Fruit fly (Drosophila melanogaster) whole organism, embryonic: Measurements from ENCODE around the gene RpL6.
A peak's percentile ranks its signal among the peaks of the same experiment; 100 is the strongest.

Experiments used
- Aef1 ChIP-seq: fragments of 200-800 bp; sonication (Bioruptor generic); IDR thresholded peaks from 3 replicates; pipeline ENCODE4 v1.3.6; 2022; ENCODE audit warnings: missing biosample characterization, missing genetic modification characterization
- B-H1 ChIP-seq: fragments of 200-800 bp; sonication (Bioruptor generic); IDR thresholded peaks from 3 replicates; pipeline ENCODE4 v1.3.6; 2022; ENCODE audit warnings: missing biosample characterization, missing genetic modification characterization
- BEAF-32 ChIP-seq: fragments of 200-800 bp; sonication (Bioruptor generic); optimal IDR thresholded peaks from 3 replicates; lab custom pipeline; 2017; ENCODE audit warnings: missing biosample characterization, missing genetic modification characterization, mild to moderate bottlenecking, moderate library complexity, missing genetic modification reagents
- CG10147 ChIP-seq: fragments of 200-800 bp; sonication (Bioruptor generic); optimal IDR thresholded peaks from 2 replicates; lab custom pipeline; 2019; ENCODE audit warnings: missing biosample characterization, mild to moderate bottlenecking, missing genetic modification characterization, moderate library complexity
- CG10543 ChIP-seq: fragments of 200-800 bp; sonication (Bioruptor generic); optimal IDR thresholded peaks from 3 replicates; lab custom pipeline; 2017; ENCODE audit warnings: missing biosample characterization, mild to moderate bottlenecking, missing genetic modification characterization, moderate library complexity
- CG12659 ChIP-seq: fragments of 200-800 bp; sonication (Bioruptor generic); optimal IDR thresholded peaks from 3 replicates; lab custom pipeline; 2017; ENCODE audit warnings: mild to moderate bottlenecking, missing biosample characterization, missing genetic modification reagents, missing genetic modification characterization
- CG14710 ChIP-seq: fragments of 200-800 bp; sonication (Bioruptor generic); optimal IDR thresholded peaks from 3 replicates; lab custom pipeline; 2019; ENCODE audit warnings: missing biosample characterization, mild to moderate bottlenecking, missing genetic modification characterization, moderate library complexity
- CG17829 ChIP-seq: fragments of 200-800 bp; optimal IDR thresholded peaks from 2 replicates; lab custom pipeline; 2019; ENCODE audit warnings: missing biosample characterization, mild to moderate bottlenecking, missing genetic modification characterization, moderate library complexity
- CG18764 ChIP-seq: fragments of 200-800 bp; sonication (Bioruptor generic); optimal IDR thresholded peaks from 3 replicates; lab custom pipeline; 2016; ENCODE audit warnings: missing biosample characterization, missing genetic modification characterization
- CG2875 ChIP-seq: fragments of 200-800 bp; sonication (Bioruptor generic); optimal IDR thresholded peaks from 2 replicates; lab custom pipeline; 2017; ENCODE audit warnings: missing biosample characterization, mild to moderate bottlenecking, missing genetic modification characterization, missing genetic modification reagents
- CG32767 ChIP-seq: fragments of 200-800 bp; sonication (Bioruptor generic); IDR thresholded peaks from 2 replicates; pipeline ENCODE4 v1.3.6; 2022; ENCODE audit warnings: missing biosample characterization, missing genetic modification characterization
- CG4617 ChIP-seq: fragments of 200-800 bp; sonication (Bioruptor generic); optimal IDR thresholded peaks from 3 replicates; lab custom pipeline; 2016; ENCODE audit warnings: missing biosample characterization, missing genetic modification characterization, borderline replicate concordance
- CG4707 ChIP-seq: fragments of 200-800 bp; sonication (Bioruptor generic); optimal IDR thresholded peaks from 2 replicates; lab custom pipeline; 2018; ENCODE audit warnings: missing biosample characterization, mild to moderate bottlenecking, missing genetic modification characterization, moderate library complexity
- CG7745 ChIP-seq: fragments of 200-800 bp; sonication (Bioruptor generic); optimal IDR thresholded peaks from 2 replicates; lab custom pipeline; 2018; ENCODE audit warnings: missing biosample characterization, mild to moderate bottlenecking, missing genetic modification characterization, moderate library complexity
- CG8924 ChIP-seq: fragments of 200-800 bp; optimal IDR thresholded peaks from 3 replicates; lab custom pipeline; 2019; ENCODE audit warnings: missing biosample characterization, mild to moderate bottlenecking, missing genetic modification characterization, moderate library complexity
- CG9797 ChIP-seq: fragments of 200-800 bp; sonication (Bioruptor generic); optimal IDR thresholded peaks from 3 replicates; lab custom pipeline; 2018; ENCODE audit warnings: missing biosample characterization, mild to moderate bottlenecking, missing genetic modification characterization
- CG9932 ChIP-seq: fragments of 200-800 bp; sonication (Bioruptor generic); IDR thresholded peaks from 2 replicates; pipeline ENCODE4 v1.3.6; 2022; ENCODE audit warnings: missing biosample characterization, missing genetic modification characterization
- Dll ChIP-seq: fragments of 200-800 bp; sonication (Bioruptor generic); IDR thresholded peaks from 4 replicates; pipeline ENCODE4 v1.3.6; 2022; ENCODE audit warnings: missing biosample characterization, missing genetic modification characterization; ENCODE audit not compliant: partially characterized antibody
- Dp ChIP-seq: fragments of 200-800 bp; sonication (Bioruptor generic); optimal IDR thresholded peaks from 2 replicates; lab custom pipeline; 2018; ENCODE audit warnings: missing biosample characterization, mild to moderate bottlenecking, missing genetic modification characterization, moderate library complexity
- E2f2 ChIP-seq: fragments of 200-800 bp; sonication (Bioruptor generic); IDR thresholded peaks from 2 replicates; pipeline ENCODE4 v1.3.6; 2022; ENCODE audit warnings: missing biosample characterization, missing genetic modification characterization
- Ets97D ChIP-seq: fragments of 200-800 bp; sonication (Bioruptor generic); optimal IDR thresholded peaks from 3 replicates; lab custom pipeline; 2016; ENCODE audit warnings: missing biosample characterization, missing genetic modification characterization
- Gug ChIP-seq: fragments of 200-800 bp; sonication (Bioruptor generic); IDR thresholded peaks from 4 replicates; pipeline ENCODE4 v1.3.6; 2022; ENCODE audit warnings: missing biosample characterization, missing genetic modification characterization
- HLH3B ChIP-seq: fragments of 200-800 bp; sonication (Bioruptor generic); IDR thresholded peaks from 2 replicates; pipeline ENCODE4 v1.3.6; 2022; ENCODE audit warnings: missing biosample characterization, missing genetic modification characterization
- HLH4C ChIP-seq: fragments of 200-800 bp; sonication (Bioruptor generic); IDR thresholded peaks from 3 replicates; pipeline ENCODE4 v1.3.6; 2022; ENCODE audit warnings: missing biosample characterization, missing genetic modification characterization; ENCODE audit not compliant: partially characterized antibody
- HLH54F ChIP-seq: fragments of 200-800 bp; sonication (Bioruptor generic); optimal IDR thresholded peaks from 3 replicates; lab custom pipeline; 2016; ENCODE audit warnings: missing biosample characterization, missing genetic modification characterization
- MBD-R2 ChIP-seq: fragments of 200-800 bp; sonication (Bioruptor generic); IDR thresholded peaks from 2 replicates; pipeline ENCODE4 v1.3.6; 2022; ENCODE audit warnings: missing biosample characterization, missing genetic modification characterization
- Sin3A ChIP-seq: fragments of >200 bp; optimal IDR thresholded peaks from 2 replicates; lab custom pipeline; 2018
- Six4 ChIP-seq: fragments of 200-800 bp; sonication (Bioruptor generic); optimal IDR thresholded peaks from 2 replicates; lab custom pipeline; 2016; ENCODE audit warnings: missing biosample characterization, missing genetic modification characterization
- Sox100B ChIP-seq: fragments of 200-800 bp; sonication (Bioruptor generic); optimal IDR thresholded peaks from 3 replicates; lab custom pipeline; 2018; ENCODE audit warnings: missing biosample characterization, mild to moderate bottlenecking, missing genetic modification characterization
- Spps ChIP-seq: fragments of 200-800 bp; sonication (Bioruptor generic); optimal IDR thresholded peaks from 2 replicates; lab custom pipeline; 2018; ENCODE audit warnings: missing biosample characterization, mild to moderate bottlenecking, missing genetic modification characterization
- Tbp ChIP-seq: fragments of >200 bp; optimal IDR thresholded peaks from 2 replicates; lab custom pipeline; 2018; ENCODE audit warnings: missing biosample characterization, missing genetic modification characterization
- YL-1 ChIP-seq: fragments of 200-800 bp; sonication (Bioruptor generic); optimal IDR thresholded peaks from 3 replicates; lab custom pipeline; 2017; ENCODE audit warnings: missing biosample characterization, mild to moderate bottlenecking, missing genetic modification characterization
- al ChIP-seq: fragments of 200-800 bp; sonication (Bioruptor generic); IDR thresholded peaks from 2 replicates; pipeline ENCODE4 v1.3.6; 2022; ENCODE audit warnings: missing biosample characterization, missing genetic modification characterization
- bcd ChIP-seq: fragments of 200-800 bp; sonication (Bioruptor generic); optimal IDR thresholded peaks from 2 replicates; lab custom pipeline; 2017; ENCODE audit warnings: missing biosample characterization, mild to moderate bottlenecking, missing genetic modification characterization
- cg ChIP-seq: fragments of 200-800 bp; sonication (Bioruptor generic); optimal IDR thresholded peaks from 3 replicates; lab custom pipeline; 2019; ENCODE audit warnings: missing biosample characterization, mild to moderate bottlenecking, missing genetic modification characterization, moderate library complexity
- crp ChIP-seq, 2 experiments: fragments of 200-800 bp; sonication (Bioruptor generic); optimal IDR thresholded peaks; 2 replicates in 1 of 2; 3 replicates in 1 of 2; lab custom pipeline; 2017; ENCODE audit warnings: missing biosample characterization in 2 of 2, missing genetic modification characterization in 2 of 2, mild to moderate bottlenecking in 1 of 2, moderate library complexity in 1 of 2
- disco-r ChIP-seq: fragments of 200-800 bp; sonication (Bioruptor generic); optimal IDR thresholded peaks from 2 replicates; lab custom pipeline; 2016; ENCODE audit warnings: missing biosample characterization, missing genetic modification characterization
- fd96Cb ChIP-seq: fragments of 200-800 bp; sonication (Bioruptor generic); optimal IDR thresholded peaks from 2 replicates; lab custom pipeline; 2018; ENCODE audit warnings: missing biosample characterization, mild to moderate bottlenecking, missing genetic modification characterization, moderate library complexity
- gfzf ChIP-seq: fragments of 200-800 bp; sonication (Bioruptor generic); optimal IDR thresholded peaks from 2 replicates; lab custom pipeline; 2016; ENCODE audit warnings: missing biosample characterization, mild to moderate bottlenecking, missing genetic modification characterization, moderate library complexity
- hbn ChIP-seq: fragments of 200-800 bp; sonication (Bioruptor generic); IDR thresholded peaks from 2 replicates; pipeline ENCODE4 v1.3.6; 2022; ENCODE audit warnings: missing biosample characterization, missing genetic modification characterization; ENCODE audit not compliant: partially characterized antibody
- lbe ChIP-seq: fragments of 200-800 bp; sonication (Bioruptor generic); optimal IDR thresholded peaks from 2 replicates; lab custom pipeline; 2016; ENCODE audit warnings: missing biosample characterization, mild to moderate bottlenecking, missing genetic modification characterization
- nerfin-1 ChIP-seq: fragments of 200-800 bp; sonication (Bioruptor generic); optimal IDR thresholded peaks from 3 replicates; lab custom pipeline; 2019; ENCODE audit warnings: missing biosample characterization, mild to moderate bottlenecking, missing genetic modification characterization, moderate library complexity
- pzg ChIP-seq: fragments of 200-800 bp; sonication (Bioruptor generic); optimal IDR thresholded peaks from 3 replicates; lab custom pipeline; 2018; ENCODE audit warnings: missing biosample characterization, mild to moderate bottlenecking, missing genetic modification characterization, moderate library complexity
- slou ChIP-seq: fragments of 200-800 bp; sonication (Bioruptor generic); optimal IDR thresholded peaks from 3 replicates; lab custom pipeline; 2016; ENCODE audit warnings: missing biosample characterization, missing genetic modification characterization
- tna ChIP-seq: fragments of 200-800 bp; sonication (Bioruptor generic); IDR thresholded peaks from 2 replicates; pipeline ENCODE4 v1.3.6; 2022; ENCODE audit warnings: missing biosample characterization, missing genetic modification characterization; ENCODE audit not compliant: partially characterized antibody
- unc-4 ChIP-seq: fragments of 200-800 bp; sonication (Bioruptor generic); IDR thresholded peaks from 2 replicates; pipeline ENCODE4 v1.3.6; 2022; ENCODE audit warnings: missing biosample characterization, missing genetic modification characterization; ENCODE audit not compliant: partially characterized antibody
- wdn ChIP-seq: fragments of 200-800 bp; sonication (Bioruptor generic); IDR thresholded peaks from 2 replicates; pipeline ENCODE4 v1.3.6; 2022; ENCODE audit warnings: missing biosample characterization, missing genetic modification characterization
- wek ChIP-seq: fragments of 200-800 bp; sonication (Bioruptor generic); optimal IDR thresholded peaks from 3 replicates; lab custom pipeline; 2018; ENCODE audit warnings: missing biosample characterization, mild to moderate bottlenecking, missing genetic modification characterization, moderate library complexity
- zfh1 ChIP-seq: fragments of 200-800 bp; sonication (Bioruptor generic); IDR thresholded peaks from 3 replicates; pipeline ENCODE4 v1.3.6; 2022; ENCODE audit warnings: missing biosample characterization, missing genetic modification characterization

The RpL6 gene

DNA sequence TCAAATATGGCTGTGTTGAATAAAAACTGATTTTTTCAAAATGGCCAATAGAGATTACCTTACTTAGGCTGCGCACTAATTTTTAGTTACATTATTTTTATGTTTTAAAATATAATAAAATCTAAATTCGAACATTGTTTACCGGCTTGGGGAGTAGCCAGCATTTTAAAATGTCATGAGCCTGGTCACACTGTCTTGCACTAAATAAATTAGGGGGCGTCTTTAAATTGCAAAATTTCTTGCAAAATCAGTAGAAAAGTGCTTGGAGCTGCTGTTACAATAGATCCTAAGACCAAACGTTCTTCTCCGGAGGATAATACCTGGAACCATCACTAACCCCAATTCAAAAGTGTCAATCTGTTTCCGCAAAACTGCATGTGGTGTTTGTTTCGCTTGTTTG, 21.8 kb upstream of the RpL6 start, which contains the start of gene pasha (continued):
- peak; percentile 64 for TF ChIP-seq gfzf (GFP tag; lab: Kevin White, UChicago)
- peak; percentile 3 for TF ChIP-seq lbe (GFP tag; lab: Kevin White, UChicago)
- TF ChIP-seq Six4: no peak
- peak; percentile 84 for TF ChIP-seq MBD-R2
- TF ChIP-seq CG9797 (GFP tag; lab: Kevin White, UChicago): peak; percentile 51
- TF ChIP-seq YL-1 (GFP tag; lab: Kevin White, UChicago): peak; percentile 53
- TF ChIP-seq pzg (GFP tag; lab: Kevin White, UChicago): peak; percentile 35
- TF ChIP-seq Sin3A (lab: Kevin White, UChicago): no peak
- TF ChIP-seq Dll: 0 out of 4 replicates have a peak, but pooled peaks have one; percentile 20
- TF ChIP-seq E2f2: peak; percentile 65
- TF ChIP-seq CG4617 (GFP tag; lab: Kevin White, UChicago): peak; percentile 80
- TF ChIP-seq wek: peak; percentile 86
- no peak for TF ChIP-seq slou (GFP tag; lab: Kevin White, UChicago)
- TF ChIP-seq B-H1 (GFP tag; lab: Robert Waterston, UW): no peak
- peak; percentile 19 for TF ChIP-seq CG14710 (tag; lab: Kevin White, UChicago)
- peak; percentile 41 for TF ChIP-seq Dp (GFP tag; lab: Kevin White, UChicago)

DNA sequence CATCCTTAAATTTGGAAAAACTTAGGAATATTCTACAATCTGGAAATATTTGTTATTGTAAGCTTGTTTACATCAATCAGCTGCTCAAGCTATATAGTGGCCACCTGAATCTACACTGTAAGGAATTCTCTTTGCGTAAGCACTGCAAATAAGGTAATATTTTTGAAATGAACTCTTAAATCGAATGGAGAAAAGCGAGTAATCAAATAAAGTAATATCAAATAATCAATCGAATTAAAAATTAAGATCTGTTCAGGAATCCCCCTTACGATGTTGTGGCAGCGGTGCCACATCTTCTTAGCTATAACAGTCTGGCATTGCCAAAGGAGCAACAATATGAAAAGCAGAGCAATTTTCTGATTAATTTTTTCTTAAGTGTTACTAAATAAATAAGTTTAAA, 20.0 kb upstream of the RpL6 start, which contains the start of the genes Mnat9 and CG1792:
Mnat9 (minus strand) TSS at position 160 of the 400 bp plus-strand sequence.
CG1792 (plus strand) TSS at position 303 of the 400 bp plus-strand sequence.
- TF ChIP-seq unc-4 (GFP tag; lab: Robert Waterston, UW) (0 out of 2 replicates have a peak, but pooled peaks have one; percentile 30), HLH4C (GFP tag; lab: Robert Waterston, UW) (no peak), wdn (GFP tag; lab: Robert Waterston, UW) (peak; percentile 98), tna (GFP tag; lab: Robert Waterston, UW) (no peak), zfh1 (GFP tag; lab: Robert Waterston, UW) (peak; percentile 99), bcd (peak; percentile 98), CG17829 (tag; lab: Kevin White, UChicago) (peak; percentile 99), Spps (tag; lab: Kevin White, UChicago) (peak; percentile 95), cg (peak; percentile 8), Gug (peak; percentile 99), BEAF-32 (GFP tag; lab: Kevin White, UChicago) (peak; percentile 53), CG10543 (GFP tag; lab: Kevin White, UChicago) (peak; percentile 91), CG7745 (tag; lab: Kevin White, UChicago) (peak; percentile 33), CG32767 (GFP tag; lab: Robert Waterston, UW) (peak; percentile 98), HLH3B (GFP tag; lab: Robert Waterston, UW) (peak; percentile 99), HLH54F (GFP tag; lab: Kevin White, UChicago) (peak; percentile 99), CG9932 (GFP tag; lab: Robert Waterston, UW) (peak; percentile 99), disco-r (GFP tag; lab: Kevin White, UChicago) (peak; percentile 98), CG12659 (GFP tag; lab: Kevin White, UChicago) (peak; percentile 99), Aef1 (GFP tag; lab: Robert Waterston, UW) (peak; percentile 99), CG10147 (peak; percentile 96), CG4707 (GFP tag; lab: Kevin White, UChicago) (peak; percentile 94), CG2875 (GFP tag; lab: Kevin White, UChicago) (peak; percentile 95), wek (peak; percentile 100), nerfin-1 (tag; lab: Kevin White, UChicago) (peak; percentile 94), Tbp (GFP tag; lab: Kevin White, UChicago) (no peak), Ets97D (peak; percentile 96), al (GFP tag; lab: Robert Waterston, UW) (peak; percentile 99), hbn (GFP tag; lab: Robert Waterston, UW) (no peak), crp (GFP tag; optimal IDR thresholded peaks at IDR 0.05; lab: Kevin White, UChicago) (peak; percentile 87 to 96), CG8924 (tag; lab: Kevin White, UChicago) (peak; percentile 98), fd96Cb (tag; lab: Kevin White, UChicago) (peak; percentile 99), Sox100B (GFP tag; lab: Kevin White, UChicago) (peak; percentile 93), CG18764 (GFP tag; lab: Kevin White, UChicago) (peak; percentile 98)
